Worm (Caenorhabditis elegans): ENCODE measurements around the gene ZK381.62.

- TF ChIP-seq B0310.2 (tag; optimal IDR thresholded peaks at IDR 0.05) (no peak), hmbx-1 (tag; optimal IDR thresholded peaks at IDR 0.05) (no peak), ets-7 (tag; optimal IDR thresholded peaks at IDR 0.05) (no peak), ceh-36 (tag; optimal IDR thresholded peaks at IDR 0.05) (no peak), tra-4 (tag; optimal IDR thresholded peaks at IDR 0.05) (no peak), hnd-1 (tag; optimal IDR thresholded peaks at IDR 0.05) (no peak), flt-1 (GFP tag; IDR thresholded peaks at IDR 0.05) (no peak), F13C5.2 (tag; optimal IDR thresholded peaks at IDR 0.05) (no peak), ama-1 (optimal IDR thresholded peaks at IDR 0.05) (no peak), scrt-1 (GFP tag; IDR thresholded peaks at IDR 0.05) (no peak), tbx-37 (GFP tag; conservative IDR thresholded peaks at IDR 0.05) (no peak), sea-1 (GFP tag; conservative IDR thresholded peaks at IDR 0.05) (no peak), pes-1 (GFP tag; IDR thresholded peaks at IDR 0.05) (no peak), ceh-13 (GFP tag; optimal IDR thresholded peaks at IDR 0.05) (no peak)
These were observed 3.2 kb upstream of the ZK381.62 start for ce11 chrIV:6974162-6974938.

All from whole organism, early embryonic.